Worm (Caenorhabditis elegans) whole organism, L1 larva: Measurements from ENCODE around the gene W04H10.6.
A peak's percentile ranks its signal among the peaks of the same experiment; 100 is the strongest.

Source experiments
- C16A3.4 ChIP-seq: fragments of 150-350 bp; optimal IDR thresholded peaks from 2 replicates; lab custom pipeline; 2014; ENCODE audit warnings: missing biosample characterization, missing genetic modification characterization
- F16B12.6 ChIP-seq: fragments of 150-350 bp; optimal IDR thresholded peaks from 2 replicates; lab custom pipeline; 2014; ENCODE audit warnings: missing biosample characterization, missing genetic modification characterization
- aly-2 ChIP-seq: fragments of 150-350 bp; optimal IDR thresholded peaks from 2 replicates; lab custom pipeline; 2014; ENCODE audit warnings: missing biosample characterization, missing genetic modification characterization
- ceh-8 ChIP-seq: fragments of 200-800 bp; sonication (Bioruptor generic); optimal IDR thresholded peaks from 2 replicates; lab custom pipeline; 2018; ENCODE audit warnings: mild to moderate bottlenecking, missing genetic modification characterization, moderate library complexity, missing compliant biosample characterization
- ceh-82 ChIP-seq, 3 experiments: fragments of 150-350 bp in 1 of 3; sonication (generic microtip) in 2 of 3; optimal IDR thresholded peaks; 2 replicates each; lab custom pipeline; 2014 to 2017; ENCODE audit warnings: missing biosample characterization in 3 of 3, missing genetic modification characterization in 3 of 3
- ceh-88 ChIP-seq: fragments of 200-800 bp; sonication (Bioruptor generic); IDR thresholded peaks from 2 replicates; pipeline ENCODE4 v1.3.6; 2022; ENCODE audit warnings: missing genetic modification characterization, missing compliant biosample characterization
- dpl-1 ChIP-seq, 3 experiments: fragments of 150-350 bp in 2 of 3; sonication (generic microtip) in 1 of 3; optimal IDR thresholded peaks; 2 replicates each; lab custom pipeline; 2014 to 2017; ENCODE audit warnings: missing biosample characterization in 3 of 3, missing genetic modification characterization in 3 of 3, missing genetic modification reagents in 3 of 3
- dsc-1 ChIP-seq: sonication (generic microtip); optimal IDR thresholded peaks from 2 replicates; lab custom pipeline; 2016; ENCODE audit warnings: mild to moderate bottlenecking, missing genetic modification characterization, missing compliant biosample characterization
- efl-1 ChIP-seq, 4 experiments: fragments of 150-350 bp; optimal IDR thresholded peaks in 3 of 4; peaks in 1 of 4; 1 replicate in 1 of 4; 2 replicates in 3 of 4; lab custom pipeline; 2014; ENCODE audit warnings: missing biosample characterization in 2 of 4, missing genetic modification characterization in 2 of 4, missing genetic modification reagents in 2 of 4
- efl-3 ChIP-seq: fragments of 200-800 bp; sonication (Bioruptor generic); optimal IDR thresholded peaks from 2 replicates; lab custom pipeline; 2018; ENCODE audit warnings: mild to moderate bottlenecking, missing genetic modification characterization, missing compliant biosample characterization
- elt-3 ChIP-seq, 6 experiments: fragments of 150-350 bp in 1 of 6; sonication (generic microtip); optimal IDR thresholded peaks; 2 replicates each; lab custom pipeline; 2017 to 2018; ENCODE audit warnings: missing biosample characterization in 6 of 6, missing genetic modification characterization in 6 of 6, inconsistent platforms in 1 of 6
- fkh-4 ChIP-seq: sonication (generic microtip); optimal IDR thresholded peaks from 2 replicates; lab custom pipeline; 2016; ENCODE audit warnings: missing compliant biosample characterization, missing genetic modification characterization, borderline replicate concordance
- fos-1 ChIP-seq: fragments of 150-350 bp; optimal IDR thresholded peaks from 2 replicates; lab custom pipeline; 2014; ENCODE audit warnings: missing biosample characterization, missing genetic modification characterization
- grh-1 ChIP-seq: fragments of 200-800 bp; sonication (Bioruptor generic); IDR thresholded peaks from 2 replicates; pipeline ENCODE4 v1.3.6; 2022; ENCODE audit warnings: missing genetic modification reagents, missing genetic modification characterization, missing compliant biosample characterization
- lin-35 ChIP-seq, 2 experiments: fragments of 150-350 bp; optimal IDR thresholded peaks; 2 replicates each; lab custom pipeline; 2014; ENCODE audit warnings: missing biosample characterization in 2 of 2, missing genetic modification characterization in 2 of 2, missing genetic modification reagents in 2 of 2
- lin-39 ChIP-seq: fragments of 150-350 bp; optimal IDR thresholded peaks from 2 replicates; lab custom pipeline; 2014; ENCODE audit warnings: missing biosample characterization, missing genetic modification reagents, missing genetic modification characterization
- lir-3 ChIP-seq: sonication (generic microtip); optimal IDR thresholded peaks from 2 replicates; lab custom pipeline; 2016; ENCODE audit warnings: mild to moderate bottlenecking, missing genetic modification characterization, moderate library complexity, missing compliant biosample characterization; ENCODE audit not compliant: poor library complexity
- mab-9 ChIP-seq: fragments of 200-800 bp; sonication (Bioruptor generic); IDR thresholded peaks from 2 replicates; pipeline ENCODE4 v1.3.6; 2022; ENCODE audit warnings: missing genetic modification reagents, missing genetic modification characterization, missing compliant biosample characterization
- mef-2 ChIP-seq: fragments of 150-350 bp; optimal IDR thresholded peaks from 2 replicates; lab custom pipeline; 2014; ENCODE audit warnings: missing biosample characterization, missing genetic modification characterization
- mep-1 ChIP-seq: fragments of 150-350 bp; optimal IDR thresholded peaks from 2 replicates; lab custom pipeline; 2014; ENCODE audit warnings: missing biosample characterization, missing genetic modification characterization
- nhr-19 ChIP-seq: fragments of 200-800 bp; sonication (Bioruptor generic); conservative IDR thresholded peaks from 2 replicates; pipeline ENCODE4 v1.3.6; 2022; ENCODE audit warnings: missing genetic modification characterization, missing compliant biosample characterization
- nhr-237 ChIP-seq: fragments of 150-350 bp; optimal IDR thresholded peaks from 2 replicates; lab custom pipeline; 2014; ENCODE audit warnings: missing biosample characterization, missing genetic modification characterization
- nhr-47 ChIP-seq: sonication (generic microtip); optimal IDR thresholded peaks from 2 replicates; lab custom pipeline; 2016; ENCODE audit warnings: mild to moderate bottlenecking, missing genetic modification characterization, moderate library complexity, missing compliant biosample characterization
- nhr-71 ChIP-seq: sonication (generic microtip); optimal IDR thresholded peaks from 2 replicates; lab custom pipeline; 2016; ENCODE audit warnings: mild to moderate bottlenecking, missing genetic modification characterization, moderate library complexity, missing compliant biosample characterization
- nhr-77 ChIP-seq: fragments of 150-350 bp; optimal IDR thresholded peaks from 2 replicates; lab custom pipeline; 2014; ENCODE audit warnings: missing biosample characterization, missing genetic modification characterization
- nhr-85 ChIP-seq: sonication (generic microtip); peaks from one replicate; lab custom pipeline; 2016; ENCODE audit warnings: missing genetic modification characterization, inconsistent platforms, missing compliant biosample characterization
- nhr-90 ChIP-seq: sonication (generic microtip); optimal IDR thresholded peaks from 2 replicates; lab custom pipeline; 2016; ENCODE audit warnings: mild to moderate bottlenecking, missing genetic modification characterization, missing compliant biosample characterization; ENCODE audit not compliant: poor library complexity
- rnt-1 ChIP-seq: sonication (generic microtip); optimal IDR thresholded peaks from 2 replicates; lab custom pipeline; 2016; ENCODE audit warnings: mild to moderate bottlenecking, missing genetic modification characterization, moderate library complexity, missing compliant biosample characterization
- skn-1 ChIP-seq: fragments of 150-350 bp; optimal IDR thresholded peaks from 2 replicates; lab custom pipeline; 2014; ENCODE audit warnings: missing biosample characterization, missing genetic modification characterization
- snu-23 ChIP-seq: sonication (generic microtip); optimal IDR thresholded peaks from 2 replicates; lab custom pipeline; 2016; ENCODE audit warnings: missing genetic modification characterization, missing compliant biosample characterization
- sptf-1 ChIP-seq: fragments of 150-350 bp; optimal IDR thresholded peaks from 2 replicates; lab custom pipeline; 2014; ENCODE audit warnings: missing biosample characterization, missing genetic modification characterization
- tlp-1 ChIP-seq: fragments of 150-350 bp; optimal IDR thresholded peaks from 2 replicates; lab custom pipeline; 2014; ENCODE audit warnings: missing biosample characterization, missing genetic modification characterization
- unc-30 ChIP-seq: sonication (generic microtip); optimal IDR thresholded peaks from 2 replicates; lab custom pipeline; 2017; ENCODE audit warnings: missing biosample characterization, missing genetic modification characterization
- unc-98 ChIP-seq: fragments of 200-800 bp; sonication (Bioruptor generic); IDR thresholded peaks from 2 replicates; pipeline ENCODE4 v1.3.6; 2022; ENCODE audit warnings: missing genetic modification characterization, missing compliant biosample characterization
- ztf-11 ChIP-seq, 2 experiments: sonication (generic microtip); optimal IDR thresholded peaks; 2 replicates each; lab custom pipeline; 2016 to 2017; ENCODE audit warnings: missing genetic modification characterization in 2 of 2, missing biosample characterization in 1 of 2, missing compliant biosample characterization in 1 of 2

W04H10.6 gene

DNA sequence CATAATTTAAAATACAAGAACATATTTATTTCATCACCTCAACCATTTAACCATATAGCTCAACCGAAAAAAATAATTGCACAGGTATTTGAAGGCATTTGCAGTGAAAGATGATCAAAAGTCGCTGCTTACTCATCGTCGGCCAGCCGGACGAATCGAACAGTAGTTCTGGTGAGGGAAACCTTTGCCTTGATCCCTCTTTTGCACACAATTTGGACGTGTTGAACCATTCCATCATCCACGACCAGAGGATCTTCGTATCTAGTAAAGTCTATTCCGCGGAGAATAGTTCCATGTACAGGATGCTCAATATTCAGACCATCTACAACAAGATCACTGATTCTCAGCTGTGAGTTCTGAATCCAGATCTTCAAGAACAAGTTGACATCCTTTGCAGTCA lies 26.3 kb downstream of the W04H10.6 start:
- TF ChIP-seq efl-1 (optimal IDR thresholded peaks at IDR 0.05; lab: Kevin White, UChicago) (no peak), efl-1 (GFP tag; optimal IDR thresholded peaks at IDR 0.05 in 1 of 2; lab: Kevin White, UChicago) (no peak), dpl-1 (GFP tag; optimal IDR thresholded peaks at IDR 0.05; lab: Kevin White, UChicago) (no peak), nhr-90 (tag; lab: Kevin White, UChicago) (no peak), tlp-1 (tag; lab: Kevin White, UChicago) (no peak), mef-2 (no peak), elt-3 (tag; optimal IDR thresholded peaks at IDR 0.05; lab: Kevin White, UChicago) (no peak), rnt-1 (tag; lab: Kevin White, UChicago) (no peak), F16B12.6 (tag; lab: Kevin White, UChicago) (no peak), nhr-71 (tag; lab: Kevin White, UChicago) (no peak), fkh-4 (tag; lab: Kevin White, UChicago) (no peak), lin-39 (no peak), nhr-77 (tag; lab: Kevin White, UChicago) (no peak), skn-1 (tag; lab: Kevin White, UChicago) (no peak)

DNA sequence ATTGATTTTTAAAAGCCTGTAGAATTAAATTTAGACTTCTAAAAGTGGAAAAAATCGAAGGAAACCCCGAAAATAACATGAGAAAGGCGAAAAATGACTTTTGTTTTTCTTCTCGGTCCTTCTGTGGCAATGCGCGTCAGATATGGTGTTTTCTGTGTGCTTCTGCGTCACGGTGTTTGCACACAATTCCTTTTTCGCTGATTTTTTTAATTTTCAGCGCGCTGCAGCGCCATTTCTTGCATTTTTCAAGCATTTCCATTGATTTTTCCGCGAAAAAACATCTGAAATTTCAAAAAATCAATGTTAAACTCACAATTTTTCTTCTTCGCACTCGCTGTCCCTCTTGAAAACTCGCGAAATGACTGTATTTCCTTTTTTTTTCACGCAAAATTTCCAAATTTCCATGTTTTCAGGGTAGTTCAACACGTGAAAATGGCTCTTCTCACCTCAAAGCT lies 28.0 kb downstream of the W04H10.6 start, which contains the start of the genes cdc-37 and W08F4.3:
TSS of gene cdc-37 (minus strand) at position 405 of the 455 bp plus-strand sequence.
TSS of gene W08F4.3 (plus strand) at position 414 of the 455 bp plus-strand sequence.
- TF ChIP-seq ceh-88 (GFP tag; lab: Robert Waterston, UW) (no peak), F16B12.6 (tag; lab: Kevin White, UChicago) (peak; percentile 94), aly-2 (tag; lab: Kevin White, UChicago) (no peak), rnt-1 (tag; lab: Kevin White, UChicago) (peak; percentile 46), sptf-1 (tag; lab: Kevin White, UChicago) (no peak), ceh-8 (GFP tag; lab: Kevin White, UChicago) (no peak), nhr-47 (tag; lab: Kevin White, UChicago) (peak; percentile 5), lin-39 (no peak), nhr-19 (no peak), snu-23 (GFP tag; lab: Kevin White, UChicago) (peak; percentile 21), mab-9 (GFP tag; lab: Robert Waterston, UW) (no peak), mep-1 (tag; lab: Kevin White, UChicago) (peak; percentile 7), unc-30 (tag; lab: Kevin White, UChicago) (no peak), nhr-237 (tag; lab: Kevin White, UChicago) (no peak), nhr-85 (tag; lab: Kevin White, UChicago) (peak; percentile 17), ceh-82 (tag; optimal IDR thresholded peaks at IDR 0.05; lab: Kevin White, UChicago) (peak in 1 of 3 experiments; percentile 23), ztf-11 (tag; optimal IDR thresholded peaks at IDR 0.05; lab: Kevin White, UChicago) (no peak), efl-3 (GFP tag; lab: Kevin White, UChicago) (no peak), lir-3 (tag; lab: Kevin White, UChicago) (no peak), C16A3.4 (tag; lab: Kevin White, UChicago) (no peak), fos-1 (peak; percentile 24), dsc-1 (tag; lab: Kevin White, UChicago) (peak; percentile 12), efl-1 (optimal IDR thresholded peaks at IDR 0.05; lab: Kevin White, UChicago) (peak; percentile 48 to 67), efl-1 (GFP tag; optimal IDR thresholded peaks at IDR 0.05 in 1 of 2; lab: Kevin White, UChicago) (peak; percentile 62 to 94), dpl-1 (GFP tag; optimal IDR thresholded peaks at IDR 0.05; lab: Kevin White, UChicago) (peak in 2 of 3 experiments; percentile 44 to 50), lin-35 (GFP tag; optimal IDR thresholded peaks at IDR 0.05; lab: Kevin White, UChicago) (peak; percentile 39 to 48)

DNA sequence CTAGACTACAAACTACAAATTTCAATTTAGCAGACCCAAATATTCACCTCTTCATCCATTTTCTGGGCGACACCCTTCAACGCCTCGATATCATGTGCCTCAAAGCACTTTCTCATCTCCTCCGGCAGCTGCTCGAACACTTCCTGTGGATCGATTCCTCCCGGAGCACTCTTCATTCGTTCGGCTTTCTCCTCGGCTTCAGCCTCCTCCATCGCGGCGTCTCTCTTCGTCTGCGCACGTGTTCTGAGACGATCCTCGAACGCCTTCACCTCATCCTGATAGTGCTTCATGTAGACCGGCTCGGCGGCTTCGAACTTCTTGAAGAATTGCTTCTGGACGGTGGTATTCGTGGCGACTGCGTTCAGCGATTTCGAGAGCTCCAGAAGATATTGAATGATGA lies 29.4 kb downstream of the W04H10.6 start:
- TF ChIP-seq ceh-82 (tag; optimal IDR thresholded peaks at IDR 0.05; lab: Kevin White, UChicago) (no peak), efl-1 (optimal IDR thresholded peaks at IDR 0.05; lab: Kevin White, UChicago) (no peak), efl-1 (GFP tag; optimal IDR thresholded peaks at IDR 0.05 in 1 of 2; lab: Kevin White, UChicago) (peak in 1 of 2 experiments; percentile 89), unc-98 (no peak), grh-1 (GFP tag; lab: Robert Waterston, UW) (no peak)
